Worm (Caenorhabditis elegans) whole organism, L2 larva: ENCODE measurements around the gene Y94H6A.10.

Experiments
- C34F6.9 ChIP-seq: fragments of 150-350 bp; optimal IDR thresholded peaks from 2 replicates; lab custom pipeline; 2014; ENCODE audit warnings: missing biosample characterization, missing genetic modification characterization
- mdl-1 ChIP-seq, 2 experiments: fragments of 150-350 bp in 1 of 2; sonication (generic microtip) in 1 of 2; optimal IDR thresholded peaks; 2 replicates each; lab custom pipeline; 2017; ENCODE audit warnings: missing biosample characterization in 2 of 2, missing genetic modification characterization in 2 of 2
- nhr-25 ChIP-seq: fragments of 150-350 bp; sonication (generic microtip); optimal IDR thresholded peaks from 3 replicates; lab custom pipeline; 2014; ENCODE audit warnings: missing biosample characterization, missing genetic modification characterization
- nhr-77 ChIP-seq: fragments of 150-350 bp; optimal IDR thresholded peaks from 2 replicates; lab custom pipeline; 2014; ENCODE audit warnings: missing biosample characterization, missing genetic modification characterization
- unc-39 ChIP-seq: fragments of 150-350 bp; optimal IDR thresholded peaks from 2 replicates; lab custom pipeline; 2014; ENCODE audit warnings: missing biosample characterization, missing genetic modification characterization
- unc-62 ChIP-seq: fragments of 150-350 bp; optimal IDR thresholded peaks from 2 replicates; lab custom pipeline; 2014; ENCODE audit warnings: missing biosample characterization, missing genetic modification reagents, missing genetic modification characterization

DNA sequence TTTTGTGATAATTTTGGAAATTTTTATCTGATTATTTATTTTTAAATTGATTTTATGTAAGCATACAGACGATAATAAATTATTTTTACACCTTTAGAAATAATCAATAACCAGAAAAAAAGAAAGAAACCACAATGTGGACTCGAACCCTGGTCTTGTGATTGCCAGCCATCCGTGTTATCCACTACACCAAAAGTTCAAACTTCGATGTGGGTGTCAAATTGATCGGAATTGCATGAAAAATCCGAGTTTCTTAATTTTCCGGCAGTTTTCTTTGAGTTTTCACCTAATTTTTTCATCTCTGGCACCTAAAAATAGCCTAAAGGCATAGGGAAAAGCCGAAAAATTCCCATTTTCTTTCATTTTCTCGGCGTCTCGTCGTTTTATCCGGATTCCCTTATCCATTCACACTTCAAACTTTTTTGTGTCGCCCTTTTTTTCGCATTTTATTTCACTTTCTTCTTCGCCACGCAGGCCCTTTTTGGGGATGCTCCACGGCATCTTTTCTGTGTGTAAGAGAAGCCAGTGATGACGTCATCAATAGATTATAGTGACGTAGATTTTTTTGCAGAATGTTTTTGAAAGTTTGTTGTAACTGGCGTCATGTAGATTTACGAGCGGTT, 37.0 kb upstream of the Y94H6A.10 start:
- TF ChIP-seq unc-39 (tag; lab: Kevin White, UChicago) (no peak), unc-62 (no peak), C34F6.9 (tag; lab: Kevin White, UChicago) (no peak), nhr-25 (no peak), mdl-1 (tag; optimal IDR thresholded peaks at IDR 0.05; lab: Kevin White, UChicago) (no peak), nhr-77 (no peak)
